Worm (Caenorhabditis elegans) whole organism, L1 larva: Measurements from ENCODE around the gene tsfm-1.

Experiments used
- aly-2 ChIP-seq: fragments of 150-350 bp; optimal IDR thresholded peaks from 2 replicates; lab custom pipeline; 2014; ENCODE audit warnings: missing biosample characterization, missing genetic modification characterization
- fkh-8 ChIP-seq: sonication (generic microtip); optimal IDR thresholded peaks from 2 replicates; lab custom pipeline; 2016; ENCODE audit warnings: mild to moderate bottlenecking, missing genetic modification characterization, missing compliant biosample characterization
- fos-1 ChIP-seq: fragments of 150-350 bp; optimal IDR thresholded peaks from 2 replicates; lab custom pipeline; 2014; ENCODE audit warnings: missing biosample characterization, missing genetic modification characterization
- grh-1 ChIP-seq: fragments of 200-800 bp; sonication (Bioruptor generic); IDR thresholded peaks from 2 replicates; pipeline ENCODE4 v1.3.6; 2022; ENCODE audit warnings: missing genetic modification reagents, missing genetic modification characterization, missing compliant biosample characterization
- lsy-2 ChIP-seq, 2 experiments: fragments of 150-350 bp; optimal IDR thresholded peaks; 2 replicates each; lab custom pipeline; 2014; ENCODE audit warnings: missing biosample characterization in 2 of 2, missing genetic modification characterization in 2 of 2
- nhr-12 ChIP-seq: sonication (generic microtip); optimal IDR thresholded peaks from 2 replicates; lab custom pipeline; 2017; ENCODE audit warnings: missing biosample characterization, missing genetic modification characterization
- nhr-19 ChIP-seq: fragments of 200-800 bp; sonication (Bioruptor generic); conservative IDR thresholded peaks from 2 replicates; pipeline ENCODE4 v1.3.6; 2022; ENCODE audit warnings: missing genetic modification characterization, missing compliant biosample characterization
- nhr-77 ChIP-seq: fragments of 150-350 bp; optimal IDR thresholded peaks from 2 replicates; lab custom pipeline; 2014; ENCODE audit warnings: missing biosample characterization, missing genetic modification characterization
- tbx-2 ChIP-seq: sonication (generic microtip); optimal IDR thresholded peaks from 2 replicates; lab custom pipeline; 2016; ENCODE audit warnings: missing genetic modification characterization, missing compliant biosample characterization

ce11 chrV:12283187-12283586, 11.8 kb upstream of the tsfm-1 start, which contains the start of gene F55C5.10:
- TF ChIP-seq grh-1 (GFP tag; lab: Robert Waterston, UW) (no peak), nhr-12 (tag; lab: Kevin White, UChicago) (no peak), fkh-8 (no peak), aly-2 (tag; lab: Kevin White, UChicago) (no peak), nhr-19 (GFP tag; lab: Robert Waterston, UW) (no peak), fos-1 (no peak), tbx-2 (no peak), lsy-2 (tag; optimal IDR thresholded peaks at IDR 0.05; lab: Kevin White, UChicago) (no peak), nhr-77 (tag; lab: Kevin White, UChicago) (no peak)
